Fruit fly (Drosophila melanogaster): ENCODE data around the gene CG43445.

CG43445 gene

DNA sequence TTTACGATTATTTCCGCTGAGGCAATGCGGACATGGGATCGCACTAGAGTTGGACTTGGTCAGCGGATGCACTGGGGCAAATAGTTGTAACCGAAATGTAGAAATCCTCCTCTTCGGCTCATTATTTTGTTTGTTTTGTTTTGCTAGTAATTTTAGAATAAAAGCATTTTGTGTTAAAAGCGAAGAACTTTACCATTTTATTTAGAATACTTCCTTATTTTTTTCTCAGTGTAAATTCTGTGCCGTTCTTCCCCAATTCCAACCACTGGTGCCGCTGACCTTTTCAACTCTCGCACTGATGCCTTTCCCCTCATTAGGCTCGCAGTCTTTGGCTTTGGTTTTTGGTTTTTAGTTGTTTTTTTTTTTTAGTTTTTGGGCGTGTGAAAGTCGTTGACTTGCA lies 35.1 kb downstream of the CG43445 start (continued):
- TF ChIP-seq Myb (GFP tag; optimal IDR thresholded peaks at IDR 0.05) (no peak), CG6175 (GFP tag; IDR thresholded peaks at IDR 0.05) (no peak), CG11504 (tag; optimal IDR thresholded peaks at IDR 0.05) (peak; percentile 59), CG16815 (GFP tag; optimal IDR thresholded peaks at IDR 0.05) (peak; percentile 49), yki (optimal IDR thresholded peaks at IDR 0.05) (no peak), CG13424 (tag; optimal IDR thresholded peaks at IDR 0.05) (peak; percentile 39), bsh (GFP tag; optimal IDR thresholded peaks at IDR 0.05) (peak; percentile 56 to 84), CG13775 (GFP tag; optimal IDR thresholded peaks at IDR 0.05) (peak; percentile 36), CG2202 (tag; optimal IDR thresholded peaks at IDR 0.05) (peak; percentile 49), H15 (GFP tag; IDR thresholded peaks at IDR 0.05) (0 out of 3 replicates have a peak, but pooled peaks have one; percentile 34), Ptx1 (GFP tag; IDR thresholded peaks at IDR 0.05) (peak; percentile 36), CG17359 (tag; optimal IDR thresholded peaks at IDR 0.05) (peak; percentile 36), CG2120 (GFP tag; optimal IDR thresholded peaks at IDR 0.05) (peak; percentile 29), Dip3 (GFP tag; optimal IDR thresholded peaks at IDR 0.05) (no peak), CG10462 (GFP tag; optimal IDR thresholded peaks at IDR 0.05) (no peak), chm (GFP tag; IDR thresholded peaks at IDR 0.05) (peak; percentile 66; the same call in 1 of the 2 replicates), CG12299 (tag; optimal IDR thresholded peaks at IDR 0.05) (no peak), Sox102F (GFP tag; optimal IDR thresholded peaks at IDR 0.05) (peak; percentile 2), CG10959 (GFP tag; IDR thresholded peaks at IDR 0.05) (peak; percentile 78), jumu (GFP tag; optimal IDR thresholded peaks at IDR 0.05) (peak; percentile 41), Antp (GFP tag; optimal IDR thresholded peaks at IDR 0.05) (peak; percentile 44), CG14050 (GFP tag; IDR thresholded peaks at IDR 0.05) (no peak), HLH54F (GFP tag; optimal IDR thresholded peaks at IDR 0.05) (peak; percentile 4), CrebB (tag; optimal IDR thresholded peaks at IDR 0.05) (no peak), CG15601 (tag; optimal IDR thresholded peaks at IDR 0.05) (peak; percentile 44), CG30403 (GFP tag; optimal IDR thresholded peaks at IDR 0.05) (peak; percentile 51), tio (GFP tag; optimal IDR thresholded peaks at IDR 0.05) (peak; percentile 14), Dref (GFP tag; IDR thresholded peaks at IDR 0.05) (no peak), CG2678 (tag; optimal IDR thresholded peaks at IDR 0.05) (peak; percentile 52), CG1792 (GFP tag; optimal IDR thresholded peaks at IDR 0.05) (no peak), CG8290 (GFP tag; optimal IDR thresholded peaks at IDR 0.05) (no peak), CG8290 (tag; optimal IDR thresholded peaks at IDR 0.05) (no peak), CG18262 (tag; optimal IDR thresholded peaks at IDR 0.05) (peak; percentile 73), B-H2 (GFP tag; optimal IDR thresholded peaks at IDR 0.05) (no peak), nerfin-1 (tag; optimal IDR thresholded peaks at IDR 0.05) (peak; percentile 30), Hmx (GFP tag; optimal IDR thresholded peaks at IDR 0.05) (no peak), ap (GFP tag; IDR thresholded peaks at IDR 0.05) (peak; percentile 30; the same call in 1 of the 2 replicates), CG10543 (GFP tag; optimal IDR thresholded peaks at IDR 0.05) (no peak), dysf (GFP tag; IDR thresholded peaks at IDR 0.05) (peak; percentile 60; the same call in 1 of the 3 replicates), gce (GFP tag; IDR thresholded peaks at IDR 0.05) (no peak), Hr78 (GFP tag; optimal IDR thresholded peaks at IDR 0.05) (peak in 1 of 2 experiments; percentile 89), zf30C (GFP tag; optimal IDR thresholded peaks at IDR 0.05) (peak; percentile 41), E2f1 (GFP tag; IDR thresholded peaks at IDR 0.05) (peak; percentile 30; the same call in 1 of the 2 replicates), ash1 (GFP tag; optimal IDR thresholded peaks at IDR 0.05) (no peak), CG2875 (GFP tag; optimal IDR thresholded peaks at IDR 0.05) (peak; percentile 5), CG12155 (GFP tag; optimal IDR thresholded peaks at IDR 0.05) (peak; percentile 16), CG10274 (GFP tag; optimal IDR thresholded peaks at IDR 0.05) (peak; percentile 27), Oaz (GFP tag; IDR thresholded peaks at IDR 0.05) (no peak), stwl (tag; optimal IDR thresholded peaks at IDR 0.05) (peak; percentile 3), zfh2 (GFP tag; optimal IDR thresholded peaks at IDR 0.05) (no peak), CG17385 (GFP tag; optimal IDR thresholded peaks at IDR 0.05) (peak; percentile 23), Ets97D (GFP tag; optimal IDR thresholded peaks at IDR 0.05) (peak; percentile 3)

Measured in whole organism, embryonic.